Worm (Caenorhabditis elegans): ENCODE results near the gene Y37A1A.2.
A peak's percentile ranks its signal among the peaks of the same experiment; 100 is the strongest.

The Y37A1A.2 gene

DNA sequence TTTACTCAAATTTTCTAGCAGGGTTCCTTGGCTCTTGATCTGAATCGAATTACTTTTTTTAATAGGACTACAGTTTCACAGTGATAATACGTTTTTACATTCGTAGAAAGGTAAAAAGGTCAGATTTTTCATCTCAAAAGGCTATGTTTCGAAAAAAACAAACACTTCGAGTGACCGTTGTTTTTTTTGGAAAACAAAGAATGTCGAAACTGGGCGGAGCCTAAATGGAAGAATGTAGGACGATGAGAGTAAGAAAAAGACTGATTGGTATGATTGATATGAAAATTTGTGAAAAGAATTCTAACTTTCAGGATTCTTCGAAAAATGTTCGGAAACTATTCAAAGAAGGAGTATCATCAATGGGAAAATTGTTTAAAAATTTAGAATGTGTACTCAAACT is at the start of gene Y37A1A.2:
Gene Y37A1A.2, minus strand, starts transcription at position 101 of the 400 bp plus-strand sequence.
- TF ChIP-seq unc-55 (GFP tag; optimal IDR thresholded peaks at IDR 0.05) = no peak
- TF ChIP-seq K02D7.2 (tag; optimal IDR thresholded peaks at IDR 0.05) = no peak
- no peak for TF ChIP-seq hlh-13 (GFP tag; optimal IDR thresholded peaks at IDR 0.05)
- TF ChIP-seq ceh-18 (tag; optimal IDR thresholded peaks at IDR 0.05) = no peak
- no peak for TF ChIP-seq nhr-11 (tag; optimal IDR thresholded peaks at IDR 0.05)
- TF ChIP-seq ceh-45 (GFP tag; IDR thresholded peaks at IDR 0.05) = no peak

- TF ChIP-seq hlh-30 (tag; optimal IDR thresholded peaks at IDR 0.05; ENCODE audit: insufficient read depth) (no peak), K09A11.1 (tag; optimal IDR thresholded peaks at IDR 0.05; ENCODE audit: insufficient read depth) (no peak), ahr-1 (tag; optimal IDR thresholded peaks at IDR 0.05) (no peak), hlh-13 (GFP tag; optimal IDR thresholded peaks at IDR 0.05) (no peak), K02D7.2 (tag; optimal IDR thresholded peaks at IDR 0.05) (no peak), ceh-14 (tag; optimal IDR thresholded peaks at IDR 0.05) (no peak), pax-1 (tag; optimal IDR thresholded peaks at IDR 0.05) (no peak), rnt-1 (tag; optimal IDR thresholded peaks at IDR 0.05) (no peak), C08G9.2 (tag; optimal IDR thresholded peaks at IDR 0.05) (no peak), ceh-34 (tag; optimal IDR thresholded peaks at IDR 0.05) (no peak), npax-4 (tag; optimal IDR thresholded peaks at IDR 0.05) (no peak), ceh-45 (GFP tag; IDR thresholded peaks at IDR 0.05) (no peak), fkh-6 (tag; optimal IDR thresholded peaks at IDR 0.05) (no peak), ceh-30 (tag; optimal IDR thresholded peaks at IDR 0.05) (no peak), pros-1 (tag; optimal IDR thresholded peaks at IDR 0.05) (no peak)
These were observed 41.7 kb upstream of the Y37A1A.2 start for ce11 chrIV:13954578-13954977.

- no peak for TF ChIP-seq npax-4 (tag; optimal IDR thresholded peaks at IDR 0.05)
- TF ChIP-seq sdc-2 (tag; optimal IDR thresholded peaks at IDR 0.05) = no peak
- no peak for TF ChIP-seq madf-2 (tag; optimal IDR thresholded peaks at IDR 0.05)
- no peak for TF ChIP-seq zip-5 (tag; optimal IDR thresholded peaks at IDR 0.05)
- no peak for TF ChIP-seq unc-55 (GFP tag; optimal IDR thresholded peaks at IDR 0.05)
- no peak for TF ChIP-seq fkh-10 (GFP tag; optimal IDR thresholded peaks at IDR 0.05)
- no peak for TF ChIP-seq ceh-30 (tag; optimal IDR thresholded peaks at IDR 0.05)
- no peak for TF ChIP-seq hlh-8 (tag; optimal IDR thresholded peaks at IDR 0.05)
- no peak for TF ChIP-seq fkh-6 (tag; optimal IDR thresholded peaks at IDR 0.05)
- no peak for TF ChIP-seq ceh-2 (tag; optimal IDR thresholded peaks at IDR 0.05)
- no peak for TF ChIP-seq T23F11.4 (GFP tag; optimal IDR thresholded peaks at IDR 0.05)
- no peak for TF ChIP-seq sox-4 (tag; optimal IDR thresholded peaks at IDR 0.05)
- TF ChIP-seq ttx-3 (tag; optimal IDR thresholded peaks at IDR 0.05) = no peak
- no peak for TF ChIP-seq hlh-15 (tag; optimal IDR thresholded peaks at IDR 0.05)
- TF ChIP-seq odd-2 (tag; optimal IDR thresholded peaks at IDR 0.05) = no peak
These were observed 41.1 kb upstream of the Y37A1A.2 start for ce11 chrIV:13953974-13954373.

DNA sequence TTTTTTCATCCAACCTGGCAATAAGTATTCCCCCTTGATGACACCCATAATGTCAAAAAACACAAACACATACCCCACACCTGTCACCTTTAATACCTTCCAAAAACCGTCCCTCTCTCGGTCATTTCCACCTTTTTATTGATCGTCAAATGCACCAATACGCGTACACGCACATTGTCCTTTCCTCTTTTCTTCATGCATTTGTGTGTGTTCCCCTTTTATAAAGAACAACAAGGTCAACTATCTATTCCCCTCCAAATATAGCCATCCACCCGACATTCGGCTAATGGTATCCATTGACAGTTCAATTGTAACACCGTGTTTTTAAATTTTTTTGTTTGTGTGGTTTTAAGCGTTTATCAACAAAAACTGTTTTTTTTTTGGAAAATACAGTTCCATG is 32.4 kb upstream of the Y37A1A.2 start:
- no peak for TF ChIP-seq ets-4 (tag; optimal IDR thresholded peaks at IDR 0.05)
- peak; percentile 41 for TF ChIP-seq sox-2 (GFP tag; IDR thresholded peaks at IDR 0.05)
- peak; percentile 9 for TF ChIP-seq ceh-31 (tag; optimal IDR thresholded peaks at IDR 0.05)
- peak; percentile 58 for TF ChIP-seq nfya-1 (tag; optimal IDR thresholded peaks at IDR 0.05)

ce11 chrIV:13941640-13942039 is 28.8 kb upstream of the Y37A1A.2 start:
- TF ChIP-seq ztf-16 (tag; optimal IDR thresholded peaks at IDR 0.05) = no peak
- TF ChIP-seq nhr-232 (tag; optimal IDR thresholded peaks at IDR 0.05) = no peak
- TF ChIP-seq T23F11.4 (GFP tag; optimal IDR thresholded peaks at IDR 0.05) = no peak
- TF ChIP-seq ceh-24 (tag; optimal IDR thresholded peaks at IDR 0.05) = no peak
- TF ChIP-seq fkh-6 (tag; optimal IDR thresholded peaks at IDR 0.05) = no peak
- no peak for TF ChIP-seq tbx-7 (tag; optimal IDR thresholded peaks at IDR 0.05)
- TF ChIP-seq pha-4 (tag; optimal IDR thresholded peaks at IDR 0.05) = no peak
- no peak for TF ChIP-seq sox-2 (GFP tag; IDR thresholded peaks at IDR 0.05)
- no peak for TF ChIP-seq unc-42 (tag; optimal IDR thresholded peaks at IDR 0.05)
- no peak for TF ChIP-seq K02D7.2 (tag; optimal IDR thresholded peaks at IDR 0.05)
- no peak for TF ChIP-seq sox-4 (tag; optimal IDR thresholded peaks at IDR 0.05)
- TF ChIP-seq ceh-30 (tag; optimal IDR thresholded peaks at IDR 0.05) = no peak
- no peak for TF ChIP-seq ref-2 (tag; optimal IDR thresholded peaks at IDR 0.05)
- TF ChIP-seq dmd-4 (tag; optimal IDR thresholded peaks at IDR 0.05; ENCODE audit: borderline replicate concordance) = no peak
- TF ChIP-seq pha-2 (tag; optimal IDR thresholded peaks at IDR 0.05) = no peak
- no peak for TF ChIP-seq nfya-1 (tag; optimal IDR thresholded peaks at IDR 0.05)
- no peak for TF ChIP-seq ceh-2 (tag; optimal IDR thresholded peaks at IDR 0.05)
- no peak for TF ChIP-seq C08G9.2 (tag; optimal IDR thresholded peaks at IDR 0.05)
- TF ChIP-seq hlh-15 (tag; optimal IDR thresholded peaks at IDR 0.05) = no peak
- TF ChIP-seq odd-2 (tag; optimal IDR thresholded peaks at IDR 0.05) = no peak
